Fruit fly (Drosophila melanogaster) whole organism, wandering third instar larva: ENCODE measurements around the gene CG17221.

Source experiments
- N ChIP-seq: fragments of >200 bp; optimal IDR thresholded peaks from 2 replicates; lab custom pipeline; 2018; ENCODE audit warnings: missing biosample characterization, missing external identifiers, missing genetic modification characterization
- Sp1 ChIP-seq: fragments of 200-800 bp; sonication (Bioruptor generic); optimal IDR thresholded peaks from 3 replicates; lab custom pipeline; 2019; ENCODE audit warnings: missing biosample characterization, mild to moderate bottlenecking, missing genetic modification characterization, moderate library complexity
- Vsx2 ChIP-seq: fragments of 200-300, 225-300 bp; sonication (Bioruptor generic); optimal IDR thresholded peaks from 2 replicates; lab custom pipeline; 2018; ENCODE audit warnings: missing biosample characterization, missing genetic modification characterization; ENCODE audit not compliant: partially characterized antibody
- br ChIP-seq: fragments of 200-800 bp; sonication (Bioruptor generic); optimal IDR thresholded peaks from 2 replicates; lab custom pipeline; 2016; ENCODE audit warnings: missing biosample characterization, missing genetic modification characterization
- brk ChIP-seq: fragments of 200-800 bp; sonication (Bioruptor generic); optimal IDR thresholded peaks from 2 replicates; lab custom pipeline; 2016; ENCODE audit warnings: missing biosample characterization, mild to moderate bottlenecking, missing genetic modification characterization
- foxo ChIP-seq, 2 experiments: fragments of 200-800 bp; sonication (Bioruptor generic); optimal IDR thresholded peaks; 2 replicates in 1 of 2; 3 replicates in 1 of 2; lab custom pipeline; 2016 to 2017; ENCODE audit warnings: missing biosample characterization in 2 of 2, missing genetic modification characterization in 2 of 2
- pan ChIP-seq: fragments of >200 bp; optimal IDR thresholded peaks from 2 replicates; lab custom pipeline; 2017
- psq ChIP-seq: fragments of 200-800 bp; sonication (Bioruptor generic); optimal IDR thresholded peaks from 3 replicates; lab custom pipeline; 2017; ENCODE audit warnings: missing biosample characterization, mild to moderate bottlenecking, missing genetic modification characterization, moderate library complexity
- sage ChIP-seq: fragments of 200-800 bp; sonication (Bioruptor generic); optimal IDR thresholded peaks from 2 replicates; lab custom pipeline; 2016; ENCODE audit warnings: missing biosample characterization, mild to moderate bottlenecking, missing genetic modification characterization
- sv ChIP-seq: fragments of 200-800 bp; sonication (Bioruptor generic); optimal IDR thresholded peaks from 3 replicates; lab custom pipeline; 2016; ENCODE audit warnings: missing biosample characterization, missing genetic modification characterization
- tai ChIP-seq: sonication (Bioruptor generic); optimal IDR thresholded peaks from 2 replicates; lab custom pipeline; 2016; ENCODE audit warnings: missing biosample characterization, missing genetic modification characterization
- usp ChIP-seq: fragments of >200 bp; optimal IDR thresholded peaks from 2 replicates; lab custom pipeline; 2017; ENCODE audit warnings: missing biosample characterization, missing genetic modification characterization
- woc ChIP-seq: sonication (Bioruptor generic); optimal IDR thresholded peaks from 2 replicates; lab custom pipeline; 2016; ENCODE audit warnings: missing biosample characterization, mild to moderate bottlenecking, missing genetic modification characterization

DNA sequence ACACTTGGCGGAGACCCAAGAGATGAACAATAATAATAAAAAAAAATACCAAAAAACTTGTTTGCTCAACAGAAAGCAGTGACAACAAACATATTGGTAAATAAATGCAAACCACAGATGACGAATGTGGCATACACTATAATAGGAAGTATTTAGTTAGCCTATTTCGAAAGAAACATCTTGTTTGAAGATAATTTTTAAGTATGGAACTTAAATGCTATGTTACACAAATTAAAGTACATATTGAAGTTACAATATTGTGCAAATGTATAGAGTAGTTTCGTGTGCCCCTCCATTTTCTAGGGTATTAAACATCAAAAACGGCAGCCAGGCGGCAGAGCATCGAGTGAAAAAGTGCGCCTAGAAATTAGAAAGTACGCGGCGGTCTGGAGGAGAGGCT, 36.4 kb upstream of the CG17221 start:
- TF ChIP-seq Sp1 (GFP tag; lab: Kevin White, UChicago) (no peak), tai (GFP tag; lab: Kevin White, UChicago) (no peak), woc (GFP tag; lab: Kevin White, UChicago) (no peak), pan (lab: Kevin White, UChicago) (no peak), N (GFP tag; lab: Kevin White, UChicago) (no peak), brk (GFP tag; lab: Kevin White, UChicago) (no peak), br (no peak), foxo (GFP tag; optimal IDR thresholded peaks at IDR 0.05; lab: Kevin White, UChicago) (no peak), psq (no peak), sage (GFP tag; lab: Kevin White, UChicago) (no peak), sv (GFP tag; lab: Kevin White, UChicago) (no peak), Vsx2 (GFP tag; lab: Kevin White, UChicago) (no peak), usp (no peak)
